Worm (Caenorhabditis elegans): ENCODE measurements around the gene cpg-18.

The cpg-18 gene

DNA sequence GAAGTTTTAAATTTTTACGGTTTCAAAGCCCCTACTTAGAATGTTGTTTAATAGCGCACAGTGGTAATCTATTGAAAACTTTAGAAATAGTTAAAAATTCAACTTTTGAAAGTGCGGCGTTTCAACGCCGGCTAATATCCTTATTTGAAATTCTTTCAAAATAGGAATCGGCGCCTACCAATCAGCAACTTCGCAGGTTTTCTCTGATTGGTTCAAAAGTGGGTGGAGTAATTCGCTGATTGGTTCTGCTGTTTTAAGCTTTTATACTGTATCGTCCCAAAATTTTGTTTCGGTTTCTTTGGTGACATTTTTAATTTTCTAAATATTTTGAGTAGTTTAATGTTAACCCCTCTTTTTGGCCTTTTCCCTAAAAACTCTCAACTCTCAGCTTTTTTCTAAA lies 17.2 kb downstream of the cpg-18 start:
- TF ChIP-seq sma-9 (GFP tag; optimal IDR thresholded peaks at IDR 0.05) (no peak), sma-9 (tag; optimal IDR thresholded peaks at IDR 0.05) (no peak), ama-1 (optimal IDR thresholded peaks at IDR 0.05) (no peak), nhr-21 (tag; optimal IDR thresholded peaks at IDR 0.05) (no peak), nhr-23 (tag; optimal IDR thresholded peaks at IDR 0.05) (no peak), sma-3 (GFP tag; optimal IDR thresholded peaks at IDR 0.05) (no peak), Y55F3AM.14 (GFP tag; optimal IDR thresholded peaks at IDR 0.05) (no peak), ztf-4 (tag; optimal IDR thresholded peaks at IDR 0.05) (no peak), egl-27 (tag; optimal IDR thresholded peaks at IDR 0.05) (no peak), R02D3.7 (tag; optimal IDR thresholded peaks at IDR 0.05) (no peak), mbf-1 (tag; optimal IDR thresholded peaks at IDR 0.05) (no peak), elt-1 (tag; optimal IDR thresholded peaks at IDR 0.05) (no peak), crh-2 (tag; optimal IDR thresholded peaks at IDR 0.05) (no peak), zag-1 (tag; optimal IDR thresholded peaks at IDR 0.05) (no peak), nhr-129 (tag; optimal IDR thresholded peaks at IDR 0.05) (no peak), lsy-2 (tag; optimal IDR thresholded peaks at IDR 0.05) (no peak), fos-1 (tag; optimal IDR thresholded peaks at IDR 0.05) (no peak), ZK546.5 (tag; optimal IDR thresholded peaks at IDR 0.05) (no peak), ztf-11 (tag; optimal IDR thresholded peaks at IDR 0.05) (no peak), sem-4 (tag; optimal IDR thresholded peaks at IDR 0.05) (no peak), aly-2 (tag; optimal IDR thresholded peaks at IDR 0.05) (no peak)

DNA sequence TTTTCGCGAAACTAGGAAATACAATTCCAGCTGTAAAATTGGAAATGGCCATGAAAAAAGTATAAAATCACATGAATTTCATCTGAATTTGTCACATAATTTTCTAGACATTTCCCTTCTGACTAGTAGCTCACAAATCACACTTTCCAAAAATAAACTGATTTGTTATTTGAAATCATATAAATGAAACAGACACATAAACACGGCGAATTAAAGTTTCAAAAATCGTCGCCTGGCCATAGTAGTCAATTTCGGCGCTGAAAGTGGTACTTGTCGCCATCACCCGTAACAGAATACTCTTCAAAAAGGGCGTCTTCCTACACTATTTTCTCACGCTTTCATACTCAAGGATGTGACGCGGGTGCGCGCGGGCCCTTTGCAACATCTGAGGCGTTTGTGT lies 17.9 kb downstream of the cpg-18 start:
- no peak for TF ChIP-seq dmd-4 (tag; optimal IDR thresholded peaks at IDR 0.05)
- TF ChIP-seq nhr-23 (tag; optimal IDR thresholded peaks at IDR 0.05), result no peak
- TF ChIP-seq nhr-25 (tag; optimal IDR thresholded peaks at IDR 0.05), result peak; percentile 57

DNA sequence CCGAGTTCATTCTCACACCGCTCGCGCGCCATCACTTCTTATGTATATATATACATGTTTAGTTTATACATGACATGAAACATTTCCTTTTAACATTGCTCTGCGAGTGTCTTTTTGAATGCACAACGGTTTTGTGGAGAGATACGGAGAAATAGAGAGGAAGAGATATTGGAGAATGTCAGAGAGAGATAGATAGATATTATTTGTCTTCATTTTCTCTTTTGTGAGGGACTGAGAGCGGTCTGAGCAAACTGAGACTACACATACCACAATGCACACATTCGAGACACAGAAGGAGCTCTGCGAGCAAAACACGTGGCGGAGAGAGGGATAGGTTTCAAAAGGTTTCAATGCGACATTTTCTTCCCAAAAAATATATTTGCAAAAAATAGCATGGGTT lies 18.4 kb downstream of the cpg-18 start:
- no peak for TF ChIP-seq fos-1 (tag; optimal IDR thresholded peaks at IDR 0.05)
- no peak for TF ChIP-seq peb-1 (tag; optimal IDR thresholded peaks at IDR 0.05)
- TF ChIP-seq nhr-21 (tag; optimal IDR thresholded peaks at IDR 0.05), result no peak
- TF ChIP-seq gmeb-1 (tag; optimal IDR thresholded peaks at IDR 0.05), result no peak
- no peak for TF ChIP-seq nhr-237 (tag; optimal IDR thresholded peaks at IDR 0.05)
- no peak for TF ChIP-seq ceh-16 (tag; optimal IDR thresholded peaks at IDR 0.05)
- peak; percentile 80 for TF ChIP-seq F13H6.1 (tag; optimal IDR thresholded peaks at IDR 0.05)
- TF ChIP-seq lin-11 (tag; optimal IDR thresholded peaks at IDR 0.05), result no peak
- TF ChIP-seq nhr-12 (tag; optimal IDR thresholded peaks at IDR 0.05), result no peak
- no peak for TF ChIP-seq mbf-1 (tag; optimal IDR thresholded peaks at IDR 0.05)
- no peak for TF ChIP-seq R02D3.7 (tag; optimal IDR thresholded peaks at IDR 0.05)
- TF ChIP-seq egl-27 (tag; optimal IDR thresholded peaks at IDR 0.05), result peak; percentile 46
- peak; percentile 47 for TF ChIP-seq C34F6.9 (tag; optimal IDR thresholded peaks at IDR 0.05)
- no peak for TF ChIP-seq unc-62 (GFP tag; optimal IDR thresholded peaks at IDR 0.05)
- no peak for TF ChIP-seq lin-13 (GFP tag; optimal IDR thresholded peaks at IDR 0.05)
- no peak for TF ChIP-seq lin-39 (tag; optimal IDR thresholded peaks at IDR 0.05)
- TF ChIP-seq ZK546.5 (tag; optimal IDR thresholded peaks at IDR 0.05), result no peak
- TF ChIP-seq alr-1 (tag; optimal IDR thresholded peaks at IDR 0.05), result no peak
- TF ChIP-seq nhr-25 (tag; optimal IDR thresholded peaks at IDR 0.05), result no peak
- TF ChIP-seq dmd-4 (tag; optimal IDR thresholded peaks at IDR 0.05), result no peak
- TF ChIP-seq ceh-82 (tag; optimal IDR thresholded peaks at IDR 0.05), result no peak
- no peak for TF ChIP-seq nhr-23 (tag; optimal IDR thresholded peaks at IDR 0.05)
- no peak for TF ChIP-seq mab-5 (tag; optimal IDR thresholded peaks at IDR 0.05)
- no peak for TF ChIP-seq zag-1 (tag; optimal IDR thresholded peaks at IDR 0.05)
- TF ChIP-seq unc-39 (tag; optimal IDR thresholded peaks at IDR 0.05), result no peak
- no peak for TF ChIP-seq snpc-4 (tag; optimal IDR thresholded peaks at IDR 0.05)
- no peak for TF ChIP-seq nhr-6 (tag; optimal IDR thresholded peaks at IDR 0.05)
- no peak for TF ChIP-seq ztf-4 (tag; optimal IDR thresholded peaks at IDR 0.05)
- no peak for TF ChIP-seq nhr-11 (tag; optimal IDR thresholded peaks at IDR 0.05)
- TF ChIP-seq nhr-129 (tag; optimal IDR thresholded peaks at IDR 0.05), result peak; percentile 73
- TF ChIP-seq elt-3 (tag; optimal IDR thresholded peaks at IDR 0.05), result no peak
- TF ChIP-seq nhr-77 (tag; optimal IDR thresholded peaks at IDR 0.05), result no peak
- no peak for TF ChIP-seq unc-55 (GFP tag; optimal IDR thresholded peaks at IDR 0.05)
- no peak for TF ChIP-seq aly-2 (tag; optimal IDR thresholded peaks at IDR 0.05)
- no peak for TF ChIP-seq elt-1 (tag; optimal IDR thresholded peaks at IDR 0.05)
- no peak for TF ChIP-seq sem-4 (tag; optimal IDR thresholded peaks at IDR 0.05)
- TF ChIP-seq Y55F3AM.14 (GFP tag; optimal IDR thresholded peaks at IDR 0.05), result no peak
- TF ChIP-seq sma-3 (GFP tag; optimal IDR thresholded peaks at IDR 0.05), result no peak
- peak; percentile 69 for TF ChIP-seq sma-9 (GFP tag; optimal IDR thresholded peaks at IDR 0.05)
- no peak for TF ChIP-seq sma-9 (tag; optimal IDR thresholded peaks at IDR 0.05)
- TF ChIP-seq ztf-11 (tag; optimal IDR thresholded peaks at IDR 0.05), result no peak
- TF ChIP-seq nhr-10 (tag; optimal IDR thresholded peaks at IDR 0.05), result no peak
- TF ChIP-seq mdl-1 (tag; optimal IDR thresholded peaks at IDR 0.05), result peak; percentile 17 to 76
- TF ChIP-seq lsy-2 (tag; optimal IDR thresholded peaks at IDR 0.05), result peak in 1 of 2 experiments; percentile 45
- no peak for TF ChIP-seq skn-1 (tag; optimal IDR thresholded peaks at IDR 0.05)
- no peak for TF ChIP-seq crh-2 (tag; optimal IDR thresholded peaks at IDR 0.05)
- TF ChIP-seq ama-1 (optimal IDR thresholded peaks at IDR 0.05), result no peak
- TF ChIP-seq blmp-1 (tag; optimal IDR thresholded peaks at IDR 0.05; ENCODE audit: insufficient read depth), result no peak
- TF ChIP-seq ztf-1 (GFP tag; conservative IDR thresholded peaks at IDR 0.05), result no peak
